Worm (Caenorhabditis elegans) whole organism, young adult: Measurements from ENCODE around the gene C06G1.1.

Experiments used
- B0035.1 ChIP-seq: sonication (generic microtip); optimal IDR thresholded peaks from 2 replicates; lab custom pipeline; 2016; ENCODE audit warnings: missing genetic modification characterization, mild to moderate bottlenecking, missing compliant biosample characterization, missing genotype, missing genetic modification reagents
- B0336.3 ChIP-seq: fragments of 200-800 bp; sonication (Bioruptor generic); IDR thresholded peaks from 2 replicates; pipeline ENCODE4 v1.3.6; 2022; ENCODE audit warnings: missing genetic modification characterization, missing compliant biosample characterization
- C06A6.2 ChIP-seq: fragments of 200-800 bp; sonication (Bioruptor generic); conservative IDR thresholded peaks from 2 replicates; pipeline ENCODE4 v1.3.6; 2022; ENCODE audit warnings: missing genetic modification characterization, missing compliant biosample characterization
- F22D6.2 ChIP-seq: sonication (generic microtip); optimal IDR thresholded peaks from 2 replicates; lab custom pipeline; 2016; ENCODE audit warnings: mild to moderate bottlenecking, missing genetic modification characterization, missing compliant biosample characterization
- F37B4.10 ChIP-seq: fragments of 200-800 bp; sonication (Bioruptor generic); IDR thresholded peaks from 2 replicates; pipeline ENCODE4 v1.3.6; 2022; ENCODE audit warnings: missing genetic modification characterization, missing compliant biosample characterization
- F39B2.1 ChIP-seq: fragments of 200-800 bp; sonication (Bioruptor generic); IDR thresholded peaks from 2 replicates; pipeline ENCODE4 v1.3.6; 2022; ENCODE audit warnings: missing genetic modification reagents, missing genetic modification characterization, missing compliant biosample characterization
- F49E8.2 ChIP-seq: sonication (generic microtip); optimal IDR thresholded peaks from 3 replicates; lab custom pipeline; 2017; ENCODE audit warnings: missing genetic modification characterization, mild to moderate bottlenecking, missing compliant biosample characterization, antibody characterized with exemption, moderate library complexity; ENCODE audit not compliant: insufficient read depth
- F52B5.7 ChIP-seq: sonication (generic microtip); optimal IDR thresholded peaks from 2 replicates; lab custom pipeline; 2016; ENCODE audit warnings: mild to moderate bottlenecking, missing genetic modification characterization, missing compliant biosample characterization
- Y56A3A.18 ChIP-seq: fragments of 200-800 bp; sonication (Bioruptor generic); IDR thresholded peaks from 2 replicates; pipeline ENCODE4 v1.3.6; 2022; ENCODE audit warnings: missing genetic modification reagents, missing genetic modification characterization, missing compliant biosample characterization
- Y95B8A.8 ChIP-seq: fragments of 200-800 bp; sonication (Bioruptor generic); IDR thresholded peaks from 2 replicates; pipeline ENCODE4 v1.3.6; 2022; ENCODE audit warnings: missing genetic modification reagents, missing genetic modification characterization, missing compliant biosample characterization
- akir-1 ChIP-seq: fragments of 200-800 bp; sonication (Bioruptor generic); optimal IDR thresholded peaks from 2 replicates; lab custom pipeline; 2018; ENCODE audit warnings: mild to moderate bottlenecking, missing genetic modification characterization, moderate library complexity, missing compliant biosample characterization
- atf-7 ChIP-seq: sonication (generic microtip); optimal IDR thresholded peaks from 2 replicates; lab custom pipeline; 2017; ENCODE audit warnings: mild to moderate bottlenecking, missing genetic modification characterization, missing compliant biosample characterization
- athp-1 ChIP-seq: sonication (generic microtip); optimal IDR thresholded peaks from 2 replicates; lab custom pipeline; 2017; ENCODE audit warnings: mild to moderate bottlenecking, missing genetic modification characterization, missing compliant biosample characterization
- attf-3 ChIP-seq: fragments of 200-800 bp; sonication (Bioruptor generic); conservative IDR thresholded peaks from 2 replicates; pipeline ENCODE4 v1.3.6; 2022; ENCODE audit warnings: missing genetic modification reagents, missing genetic modification characterization, missing compliant biosample characterization
- attf-6 ChIP-seq: fragments of 200-800 bp; sonication (Bioruptor generic); IDR thresholded peaks from 2 replicates; pipeline ENCODE4 v1.3.6; 2022; ENCODE audit warnings: missing genetic modification reagents, missing genetic modification characterization, missing compliant biosample characterization
- cebp-2 ChIP-seq: fragments of 200-800 bp; sonication (Bioruptor generic); IDR thresholded peaks from 2 replicates; pipeline ENCODE4 v1.3.6; 2022; ENCODE audit warnings: missing genetic modification characterization, missing compliant biosample characterization
- ceh-100 ChIP-seq: fragments of 200-800 bp; sonication (Bioruptor generic); IDR thresholded peaks from 2 replicates; pipeline ENCODE4 v1.3.6; 2022; ENCODE audit warnings: missing genetic modification reagents, missing genetic modification characterization, missing compliant biosample characterization
- ceh-58 ChIP-seq: fragments of 200-800 bp; sonication (Bioruptor generic); IDR thresholded peaks from 2 replicates; pipeline ENCODE4 v1.3.6; 2022; ENCODE audit warnings: missing genetic modification characterization, missing compliant biosample characterization
- die-1 ChIP-seq: sonication (generic microtip); optimal IDR thresholded peaks from 2 replicates; lab custom pipeline; 2016; ENCODE audit warnings: missing genotype, mild to moderate bottlenecking, missing genetic modification characterization, missing compliant biosample characterization
- dox-1 ChIP-seq: fragments of 200-800 bp; sonication (Bioruptor generic); IDR thresholded peaks from 2 replicates; pipeline ENCODE4 v1.3.6; 2022; ENCODE audit warnings: missing genetic modification reagents, missing genetic modification characterization, missing compliant biosample characterization
- dpl-1 ChIP-seq: fragments of 150-350 bp; optimal IDR thresholded peaks from 2 replicates; lab custom pipeline; 2014; ENCODE audit warnings: missing biosample characterization, missing genetic modification reagents, missing genetic modification characterization
- efl-1 ChIP-seq: fragments of 150-350 bp; optimal IDR thresholded peaks from 2 replicates; lab custom pipeline; 2014; ENCODE audit warnings: missing biosample characterization, missing genetic modification reagents, missing genetic modification characterization
- fkh-3 ChIP-seq: sonication (generic microtip); optimal IDR thresholded peaks from 2 replicates; lab custom pipeline; 2016; ENCODE audit warnings: mild to moderate bottlenecking, missing genetic modification characterization, missing compliant biosample characterization
- gei-17 ChIP-seq: fragments of 200-800 bp; sonication (Bioruptor generic); optimal IDR thresholded peaks from 2 replicates; lab custom pipeline; 2018; ENCODE audit warnings: mild to moderate bottlenecking, missing genetic modification characterization, missing compliant biosample characterization
- him-1 ChIP-seq: sonication (generic microtip); optimal IDR thresholded peaks from 2 replicates; lab custom pipeline; 2016; ENCODE audit warnings: missing genotype, missing genetic modification reagents, missing genetic modification characterization, missing compliant biosample characterization
- hlh-12 ChIP-seq: sonication (generic microtip); optimal IDR thresholded peaks from 2 replicates; lab custom pipeline; 2016; ENCODE audit warnings: missing genetic modification characterization, missing compliant biosample characterization
- hlh-26 ChIP-seq: fragments of 200-800 bp; sonication (Bioruptor generic); conservative IDR thresholded peaks from 2 replicates; pipeline ENCODE4 v1.3.6; 2022; ENCODE audit warnings: missing genetic modification reagents, missing genetic modification characterization, missing compliant biosample characterization
- hmg-20 ChIP-seq: fragments of 200-800 bp; sonication (Bioruptor generic); IDR thresholded peaks from 2 replicates; pipeline ENCODE4 v1.3.6; 2022; ENCODE audit warnings: missing genetic modification reagents, missing genetic modification characterization, missing compliant biosample characterization
- hsf-1 ChIP-seq: fragments of 200-800 bp; sonication (Bioruptor generic); IDR thresholded peaks from 2 replicates; pipeline ENCODE4 v1.3.6; 2022; ENCODE audit warnings: missing genetic modification reagents, missing genetic modification characterization, missing compliant biosample characterization
- lag-1 ChIP-seq: fragments of 200-800 bp; sonication (Bioruptor generic); IDR thresholded peaks from 2 replicates; pipeline ENCODE4 v1.3.6; 2022; ENCODE audit warnings: missing genetic modification reagents, missing genetic modification characterization, missing compliant biosample characterization
- lin-26 ChIP-seq: fragments of 200-800 bp; sonication (Bioruptor generic); IDR thresholded peaks from 2 replicates; pipeline ENCODE4 v1.3.6; 2022; ENCODE audit warnings: missing genetic modification reagents, missing genetic modification characterization, missing compliant biosample characterization
- lin-40 ChIP-seq: sonication (generic microtip); optimal IDR thresholded peaks from 2 replicates; lab custom pipeline; 2016; ENCODE audit warnings: missing genetic modification characterization, mild to moderate bottlenecking, missing compliant biosample characterization, missing genotype, missing genetic modification reagents
- madf-3 ChIP-seq: fragments of 200-800 bp; sonication (Bioruptor generic); IDR thresholded peaks from 2 replicates; pipeline ENCODE4 v1.3.6; 2022; ENCODE audit warnings: missing genetic modification reagents, missing genetic modification characterization, missing compliant biosample characterization
- mxl-1 ChIP-seq: sonication (generic microtip); optimal IDR thresholded peaks from 2 replicates; lab custom pipeline; 2016; ENCODE audit warnings: missing genetic modification characterization, missing compliant biosample characterization
- nfya-1 ChIP-seq: sonication (generic microtip); optimal IDR thresholded peaks from 2 replicates; lab custom pipeline; 2017; ENCODE audit warnings: antibody characterized with exemption, missing compliant biosample characterization, missing genetic modification characterization, borderline replicate concordance; ENCODE audit not compliant: insufficient read depth
- nfya-2 ChIP-seq: fragments of 200-800 bp; sonication (Bioruptor generic); IDR thresholded peaks from 2 replicates; pipeline ENCODE4 v1.3.6; 2022; ENCODE audit warnings: missing genetic modification reagents, missing genetic modification characterization, missing compliant biosample characterization
- nhr-80 ChIP-seq: sonication (generic microtip); optimal IDR thresholded peaks from 2 replicates; lab custom pipeline; 2016; ENCODE audit warnings: missing genetic modification characterization, missing compliant biosample characterization
- nhr-90 ChIP-seq: sonication (generic microtip); optimal IDR thresholded peaks from 2 replicates; lab custom pipeline; 2016; ENCODE audit warnings: missing genotype, mild to moderate bottlenecking, missing genetic modification characterization, missing compliant biosample characterization
- rcor-1 ChIP-seq: fragments of 200-800 bp; sonication (Bioruptor generic); IDR thresholded peaks from 2 replicates; pipeline ENCODE4 v1.3.6; 2022; ENCODE audit warnings: missing genetic modification reagents, missing genetic modification characterization, missing compliant biosample characterization
- rpc-1 ChIP-seq, 2 experiments: fragments of 150-350 bp in 1 of 2; sonication (generic microtip) in 1 of 2; optimal IDR thresholded peaks; 2 replicates each; lab custom pipeline; 2014 to 2018; ENCODE audit warnings: missing biosample characterization in 1 of 2, missing genetic modification characterization in 1 of 2, missing genetic modification reagents in 1 of 2, missing genotype in 1 of 2
- sdz-38 ChIP-seq: sonication (generic microtip); optimal IDR thresholded peaks from 2 replicates; lab custom pipeline; 2016; ENCODE audit warnings: missing genotype, missing genetic modification characterization, missing compliant biosample characterization
- snpc-3.4 ChIP-seq: sonication (generic microtip); optimal IDR thresholded peaks from 2 replicates; lab custom pipeline; 2017; ENCODE audit warnings: missing genetic modification characterization, mild to moderate bottlenecking, missing compliant biosample characterization, antibody characterized with exemption, moderate library complexity, missing genotype, missing genetic modification reagents
- unc-130 ChIP-seq: sonication (generic microtip); optimal IDR thresholded peaks from 2 replicates; lab custom pipeline; 2016; ENCODE audit warnings: missing genetic modification reagents, missing genetic modification characterization, missing compliant biosample characterization
- unc-62 ChIP-seq: fragments of 150-350 bp; optimal IDR thresholded peaks from 2 replicates; lab custom pipeline; 2014; ENCODE audit warnings: missing biosample characterization, missing genetic modification reagents, missing genetic modification characterization
- ztf-26 ChIP-seq: sonication (generic microtip); optimal IDR thresholded peaks from 2 replicates; lab custom pipeline; 2017; ENCODE audit warnings: missing genetic modification characterization, missing compliant biosample characterization
- ztf-3 ChIP-seq: fragments of 200-800 bp; sonication (Bioruptor generic); optimal IDR thresholded peaks from 2 replicates; lab custom pipeline; 2018; ENCODE audit warnings: mild to moderate bottlenecking, missing genetic modification characterization, missing compliant biosample characterization

C06G1.1 gene

ce11 chrX:16631847-16632246 is 1.3 kb upstream of the C06G1.1 start:
- TF ChIP-seq snpc-3.4 (tag; lab: Kevin White, UChicago) = no peak
- no peak for TF ChIP-seq sdz-38 (tag; lab: Kevin White, UChicago)
- TF ChIP-seq F52B5.7 (tag; lab: Kevin White, UChicago) = no peak
- no peak for TF ChIP-seq B0336.3 (GFP tag; lab: Robert Waterston, UW)
- TF ChIP-seq gei-17 (GFP tag; lab: Kevin White, UChicago) = no peak
- no peak for TF ChIP-seq dpl-1

- TF ChIP-seq lag-1 (no peak), nhr-90 (tag; lab: Kevin White, UChicago) (no peak), nfya-2 (GFP tag; lab: Robert Waterston, UW) (no peak), nhr-80 (tag; lab: Kevin White, UChicago) (peak; percentile 21)
Observed at ce11 chrX:16634103-16634502, 951 bp downstream of the C06G1.1 start.

DNA sequence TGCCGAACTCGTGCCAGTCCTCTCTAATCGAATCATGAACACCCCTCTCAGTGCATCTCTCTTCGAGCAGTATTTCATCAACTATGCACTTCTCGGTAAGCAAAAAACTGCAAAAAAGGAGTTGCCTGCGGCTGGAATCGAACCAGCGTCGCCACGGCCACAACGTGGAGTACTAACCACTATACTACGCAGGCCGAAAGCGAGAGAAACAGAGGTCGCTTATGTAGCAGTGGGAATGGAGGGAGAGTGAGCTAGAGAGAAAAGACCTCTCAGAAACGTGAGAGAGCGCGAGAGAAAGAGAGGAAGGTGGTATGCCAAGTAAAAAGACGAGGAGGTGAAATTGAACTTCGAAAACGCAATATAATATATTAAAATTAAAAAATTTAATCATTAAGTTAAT is 1.6 kb downstream of the C06G1.1 start:
- TF ChIP-seq C06A6.2 (GFP tag; lab: Robert Waterston, UW) = peak; percentile 62
- peak; percentile 30 for TF ChIP-seq unc-130 (GFP tag; lab: Kevin White, UChicago)
- TF ChIP-seq mxl-1 (tag; lab: Kevin White, UChicago) = peak; percentile 46
- TF ChIP-seq hlh-12 (tag; lab: Kevin White, UChicago) = no peak
- no peak for TF ChIP-seq F49E8.2
- no peak for TF ChIP-seq nfya-1 (tag; lab: Kevin White, UChicago)
- peak; percentile 85 for TF ChIP-seq die-1 (tag; lab: Kevin White, UChicago)
- no peak for TF ChIP-seq attf-6 (GFP tag; lab: Robert Waterston, UW)
- peak; percentile 84 for TF ChIP-seq Y56A3A.18
- TF ChIP-seq lag-1 = no peak
- peak; percentile 84 for TF ChIP-seq rpc-1 (optimal IDR thresholded peaks at IDR 0.05; lab: Kevin White, UChicago)
- peak; percentile 88 for TF ChIP-seq rpc-1 (tag; optimal IDR thresholded peaks at IDR 0.05; lab: Kevin White, UChicago)
- no peak for TF ChIP-seq hlh-26 (GFP tag; lab: Robert Waterston, UW)
- TF ChIP-seq F39B2.1 (GFP tag; lab: Robert Waterston, UW) = no peak
- TF ChIP-seq cebp-2 (GFP tag; lab: Robert Waterston, UW) = 0 out of 2 replicates have a peak, but pooled peaks have one; percentile 78
- no peak for TF ChIP-seq efl-1 (GFP tag; lab: Kevin White, UChicago)
- peak; percentile 74 for TF ChIP-seq ztf-26 (tag; lab: Kevin White, UChicago)
- TF ChIP-seq lin-40 = peak; percentile 86
- peak; percentile 90 for TF ChIP-seq dox-1 (GFP tag; lab: Robert Waterston, UW)
- TF ChIP-seq dpl-1 = no peak
- TF ChIP-seq nfya-2 (GFP tag; lab: Robert Waterston, UW) = no peak
- TF ChIP-seq fkh-3 (tag; lab: Kevin White, UChicago) = peak; percentile 42
- no peak for TF ChIP-seq ceh-100 (GFP tag; lab: Robert Waterston, UW)
- TF ChIP-seq hmg-20 = peak; percentile 75
- TF ChIP-seq unc-62 (GFP tag; lab: Kevin White, UChicago) = no peak
- TF ChIP-seq madf-3 = no peak
- peak; percentile 90 for TF ChIP-seq lin-26 (GFP tag; lab: Robert Waterston, UW)
- peak; percentile 77 for TF ChIP-seq rcor-1 (GFP tag; lab: Robert Waterston, UW)
- TF ChIP-seq attf-3 (GFP tag; lab: Robert Waterston, UW) = 0 out of 2 replicates have a peak, but pooled peaks have one; percentile 20
- peak; percentile 43 for TF ChIP-seq F22D6.2 (tag; lab: Kevin White, UChicago)
- TF ChIP-seq atf-7 (tag; lab: Kevin White, UChicago) = peak; percentile 51
- peak; percentile 25; the same call in 1 of the 2 replicates for TF ChIP-seq Y95B8A.8 (GFP tag; lab: Robert Waterston, UW)
- TF ChIP-seq hsf-1 (GFP tag; lab: Robert Waterston, UW) = no peak
- TF ChIP-seq gei-17 (GFP tag; lab: Kevin White, UChicago) = peak; percentile 74
- TF ChIP-seq ztf-3 (GFP tag; lab: Kevin White, UChicago) = peak; percentile 10
- TF ChIP-seq ceh-58 (GFP tag; lab: Robert Waterston, UW) = no peak
- peak; percentile 81 for TF ChIP-seq him-1 (tag; lab: Kevin White, UChicago)
- TF ChIP-seq B0035.1 (tag; lab: Kevin White, UChicago) = peak; percentile 75
- TF ChIP-seq athp-1 (tag; lab: Kevin White, UChicago) = peak; percentile 58
- peak; percentile 21 for TF ChIP-seq akir-1 (GFP tag; lab: Kevin White, UChicago)
- peak; percentile 19; the same call in 1 of the 2 replicates for TF ChIP-seq F37B4.10
